Worm (Caenorhabditis elegans) whole organism, midembryonic: ENCODE data around the gene dyf-18.

Experiments used
- cog-1 ChIP-seq: sonication (generic microtip); optimal IDR thresholded peaks from 2 replicates; lab custom pipeline; 2016; ENCODE audit warnings: missing genetic modification characterization, missing compliant biosample characterization
- ref-1 ChIP-seq: fragments of 200-800 bp; sonication (Bioruptor generic); conservative IDR thresholded peaks from 2 replicates; pipeline ENCODE4 v1.3.6; 2022; ENCODE audit warnings: missing genetic modification reagents, missing genetic modification characterization, missing compliant biosample characterization
- tab-1 ChIP-seq: fragments of 200-800 bp; sonication (Bioruptor generic); IDR thresholded peaks from 2 replicates; pipeline ENCODE4 v1.3.6; 2022; ENCODE audit warnings: missing genetic modification characterization, missing compliant biosample characterization
- ztf-23 ChIP-seq: fragments of 200-800 bp; sonication (Bioruptor generic); IDR thresholded peaks from 2 replicates; pipeline ENCODE4 v1.3.6; 2022; ENCODE audit warnings: missing genetic modification reagents, missing genetic modification characterization, missing compliant biosample characterization
- ztf-29 ChIP-seq: fragments of 200-800 bp; sonication (Bioruptor generic); IDR thresholded peaks from 2 replicates; pipeline ENCODE4 v1.3.6; 2022; ENCODE audit warnings: missing genetic modification reagents, missing genetic modification characterization, missing compliant biosample characterization

- no peak for TF ChIP-seq ztf-23 (GFP tag; lab: Robert Waterston, UW)
- TF ChIP-seq ref-1 (GFP tag; lab: Robert Waterston, UW), result no peak
- TF ChIP-seq ztf-29 (GFP tag; lab: Robert Waterston, UW), result no peak
- TF ChIP-seq tab-1 (GFP tag; lab: Robert Waterston, UW), result no peak
- TF ChIP-seq cog-1, result no peak
Observed at ce11 chrIV:11820067-11820913, 19.3 kb upstream of the dyf-18 start.
